Fruit fly (Drosophila melanogaster) whole organism, embryonic: Measurements from ENCODE around the gene HisCl1.

ENCODE experiments used
- Aef1 ChIP-seq: fragments of 200-800 bp; sonication (Bioruptor generic); IDR thresholded peaks from 3 replicates; pipeline ENCODE4 v1.3.6; 2022; ENCODE audit warnings: missing biosample characterization, missing genetic modification characterization
- CG11504 ChIP-seq: fragments of 200-800 bp; sonication (Bioruptor generic); optimal IDR thresholded peaks from 3 replicates; lab custom pipeline; 2019; ENCODE audit warnings: missing biosample characterization, mild to moderate bottlenecking, missing genetic modification characterization, moderate library complexity
- CG12155 ChIP-seq: fragments of 200-800 bp; sonication (Bioruptor generic); optimal IDR thresholded peaks from 3 replicates; lab custom pipeline; 2016; ENCODE audit warnings: missing biosample characterization, missing genetic modification characterization
- CG7963 ChIP-seq: fragments of 200-800 bp; sonication (Bioruptor generic); IDR thresholded peaks from 3 replicates; pipeline ENCODE4 v1.3.6; 2022; ENCODE audit warnings: missing biosample characterization, missing genetic modification characterization; ENCODE audit not compliant: partially characterized antibody
- CG8290 ChIP-seq, 3 experiments: fragments of 200-800 bp; sonication (Bioruptor generic); optimal IDR thresholded peaks; 2 replicates each; lab custom pipeline; 2016 to 2019; ENCODE audit warnings: missing biosample characterization in 3 of 3, missing genetic modification characterization in 3 of 3, mild to moderate bottlenecking in 2 of 3, moderate library complexity in 1 of 3
- Dek ChIP-seq: fragments of 200-800 bp; sonication (Bioruptor generic); optimal IDR thresholded peaks from 3 replicates; lab custom pipeline; 2019; ENCODE audit warnings: missing biosample characterization, mild to moderate bottlenecking, missing genetic modification characterization, moderate library complexity

DNA sequence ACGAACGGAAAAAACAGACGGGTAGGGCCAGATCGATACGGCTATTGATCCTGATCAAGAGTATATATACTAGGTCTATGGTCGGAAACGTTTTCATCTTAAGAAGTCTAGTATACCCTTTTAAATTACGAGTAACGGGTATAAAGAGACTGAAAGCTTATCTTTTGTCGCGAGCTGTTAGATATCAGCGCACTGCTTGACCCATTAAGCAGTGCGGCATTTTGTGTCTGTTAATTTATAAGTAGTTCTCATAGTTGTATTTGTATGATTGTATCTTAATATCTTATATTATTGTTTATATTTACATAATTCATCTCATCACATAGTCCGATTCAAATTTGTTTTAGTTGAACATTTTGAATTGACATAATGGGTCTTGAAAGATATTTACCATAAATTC is 20.7 kb downstream of the HisCl1 start:
- TF ChIP-seq CG12155 (GFP tag; lab: Kevin White, UChicago) (no peak), CG8290 (GFP tag; optimal IDR thresholded peaks at IDR 0.05; lab: Kevin White, UChicago) (no peak), CG8290 (tag; optimal IDR thresholded peaks at IDR 0.05; lab: Kevin White, UChicago) (no peak), CG7963 (no peak), Dek (no peak), CG11504 (no peak), Aef1 (GFP tag; lab: Robert Waterston, UW) (no peak)
